Fruit fly (Drosophila melanogaster) whole organism, embryonic: ENCODE measurements around the gene mRpS31.

Experiments
- Aef1 ChIP-seq: fragments of 200-800 bp; sonication (Bioruptor generic); IDR thresholded peaks from 3 replicates; pipeline ENCODE4 v1.3.6; 2022; ENCODE audit warnings: missing biosample characterization, missing genetic modification characterization
- CG10147 ChIP-seq: fragments of 200-800 bp; sonication (Bioruptor generic); optimal IDR thresholded peaks from 2 replicates; lab custom pipeline; 2019; ENCODE audit warnings: missing biosample characterization, mild to moderate bottlenecking, missing genetic modification characterization, moderate library complexity
- CG11560 ChIP-seq: fragments of 200-800 bp; sonication (Bioruptor generic); IDR thresholded peaks from 3 replicates; pipeline ENCODE4 v1.3.6; 2022; ENCODE audit warnings: missing biosample characterization, missing genetic modification characterization
- CG12071 ChIP-seq: fragments of 200-800 bp; sonication (Bioruptor generic); optimal IDR thresholded peaks from 3 replicates; lab custom pipeline; 2018; ENCODE audit warnings: missing biosample characterization, mild to moderate bottlenecking, missing genetic modification characterization
- CG12219 ChIP-seq: fragments of 200-800 bp; sonication (Bioruptor generic); optimal IDR thresholded peaks from 3 replicates; lab custom pipeline; 2018; ENCODE audit warnings: missing biosample characterization, mild to moderate bottlenecking, missing genetic modification characterization
- CG1233 ChIP-seq: fragments of 200-800 bp; sonication (Bioruptor generic); optimal IDR thresholded peaks from 4 replicates; lab custom pipeline; 2018; ENCODE audit warnings: missing biosample characterization, mild to moderate bottlenecking, missing genetic modification characterization
- CG12659 ChIP-seq: fragments of 200-800 bp; sonication (Bioruptor generic); optimal IDR thresholded peaks from 3 replicates; lab custom pipeline; 2017; ENCODE audit warnings: mild to moderate bottlenecking, missing biosample characterization, missing genetic modification reagents, missing genetic modification characterization
- CG15073 ChIP-seq: fragments of 200-800 bp; sonication (Bioruptor generic); optimal IDR thresholded peaks from 2 replicates; lab custom pipeline; 2016; ENCODE audit warnings: missing biosample characterization, missing genetic modification characterization
- CG17912 ChIP-seq: fragments of 200-800 bp; sonication (Bioruptor generic); optimal IDR thresholded peaks from 2 replicates; lab custom pipeline; 2018; ENCODE audit warnings: missing biosample characterization, mild to moderate bottlenecking, missing genetic modification characterization
- CG32532 ChIP-seq: fragments of 200-800 bp; sonication (Bioruptor generic); IDR thresholded peaks from 2 replicates; pipeline ENCODE4 v1.3.6; 2022; ENCODE audit warnings: missing biosample characterization, missing genetic modification characterization
- CG32767 ChIP-seq: fragments of 200-800 bp; sonication (Bioruptor generic); IDR thresholded peaks from 2 replicates; pipeline ENCODE4 v1.3.6; 2022; ENCODE audit warnings: missing biosample characterization, missing genetic modification characterization
- CG3281 ChIP-seq: fragments of 200-800 bp; sonication (Bioruptor generic); optimal IDR thresholded peaks from 3 replicates; lab custom pipeline; 2017; ENCODE audit warnings: missing biosample characterization, mild to moderate bottlenecking, missing genetic modification characterization
- CG3838 ChIP-seq: fragments of 200-800 bp; sonication (Bioruptor generic); optimal IDR thresholded peaks from 3 replicates; lab custom pipeline; 2016; ENCODE audit warnings: missing biosample characterization, missing genetic modification characterization
- CG6791 ChIP-seq: fragments of 200-800 bp; sonication (Bioruptor generic); IDR thresholded peaks from 3 replicates; pipeline ENCODE4 v1.3.6; 2022; ENCODE audit warnings: missing biosample characterization, missing genetic modification characterization; ENCODE audit not compliant: partially characterized antibody
- CG8281 ChIP-seq: fragments of 200-800 bp; sonication (Bioruptor generic); optimal IDR thresholded peaks from 2 replicates; lab custom pipeline; 2018; ENCODE audit warnings: missing biosample characterization, mild to moderate bottlenecking, missing genetic modification characterization, moderate library complexity
- CG8478 ChIP-seq: fragments of >200 bp; optimal IDR thresholded peaks from 2 replicates; lab custom pipeline; 2018
- CG9437 ChIP-seq: fragments of 200-800 bp; sonication (Bioruptor generic); optimal IDR thresholded peaks from 2 replicates; lab custom pipeline; 2018; ENCODE audit warnings: missing biosample characterization, mild to moderate bottlenecking, missing genetic modification characterization
- CG9876 ChIP-seq: fragments of 200-800 bp; sonication (Bioruptor generic); optimal IDR thresholded peaks from 2 replicates; lab custom pipeline; 2016; ENCODE audit warnings: missing biosample characterization, missing genetic modification characterization
- Camta ChIP-seq: fragments of 200-800 bp; sonication (Bioruptor generic); optimal IDR thresholded peaks from 2 replicates; lab custom pipeline; 2016; ENCODE audit warnings: missing biosample characterization, missing genetic modification characterization
- Dll ChIP-seq: fragments of 200-800 bp; sonication (Bioruptor generic); IDR thresholded peaks from 4 replicates; pipeline ENCODE4 v1.3.6; 2022; ENCODE audit warnings: missing biosample characterization, missing genetic modification characterization; ENCODE audit not compliant: partially characterized antibody
- Eip74EF ChIP-seq, 2 experiments: fragments of 200-800 bp in 1 of 2; fragments of >200 bp in 1 of 2; sonication (Bioruptor generic) in 1 of 2; optimal IDR thresholded peaks; 2 replicates each; lab custom pipeline; 2017 to 2019; ENCODE audit warnings: missing biosample characterization in 2 of 2, missing genetic modification characterization in 2 of 2, mild to moderate bottlenecking in 1 of 2, moderate library complexity in 1 of 2
- Gug ChIP-seq: fragments of 200-800 bp; sonication (Bioruptor generic); IDR thresholded peaks from 4 replicates; pipeline ENCODE4 v1.3.6; 2022; ENCODE audit warnings: missing biosample characterization, missing genetic modification characterization
- HLH54F ChIP-seq: fragments of 200-800 bp; sonication (Bioruptor generic); optimal IDR thresholded peaks from 3 replicates; lab custom pipeline; 2016; ENCODE audit warnings: missing biosample characterization, missing genetic modification characterization
- Hey ChIP-seq: fragments of 200-800 bp; sonication (Bioruptor generic); optimal IDR thresholded peaks from 3 replicates; lab custom pipeline; 2018; ENCODE audit warnings: missing biosample characterization, mild to moderate bottlenecking, missing genetic modification characterization
- Hr3 ChIP-seq: fragments of 200-800 bp; sonication (Bioruptor generic); optimal IDR thresholded peaks from 3 replicates; lab custom pipeline; 2016; ENCODE audit warnings: missing biosample characterization, missing genetic modification characterization
- Meics ChIP-seq: fragments of 200-800 bp; sonication (Bioruptor generic); optimal IDR thresholded peaks from 2 replicates; lab custom pipeline; 2017; ENCODE audit warnings: missing biosample characterization, mild to moderate bottlenecking, missing genetic modification characterization
- Sox102F ChIP-seq: fragments of 200-800 bp; sonication (Bioruptor generic); optimal IDR thresholded peaks from 2 replicates; lab custom pipeline; 2018; ENCODE audit warnings: missing biosample characterization, mild to moderate bottlenecking, missing genetic modification characterization, moderate library complexity
- Ssrp ChIP-seq: fragments of 200-800 bp; sonication (Bioruptor generic); optimal IDR thresholded peaks from 2 replicates; lab custom pipeline; 2018; ENCODE audit warnings: missing biosample characterization, mild to moderate bottlenecking, missing genetic modification characterization, moderate library complexity
- Stat92E ChIP-seq, 3 experiments: fragments of >200 bp in 2 of 3; fragments of 200-800 bp in 1 of 3; sonication (Bioruptor generic) in 1 of 3; optimal IDR thresholded peaks; 2 replicates each; lab custom pipeline; 2017 to 2019; ENCODE audit warnings: missing biosample characterization in 3 of 3, missing genetic modification characterization in 3 of 3, mild to moderate bottlenecking in 1 of 3, moderate library complexity in 1 of 3
- abd-A ChIP-seq: fragments of 200-800 bp; sonication (Bioruptor generic); optimal IDR thresholded peaks from 3 replicates; lab custom pipeline; 2019; ENCODE audit warnings: missing biosample characterization, mild to moderate bottlenecking, missing genetic modification characterization, moderate library complexity
- ash1 ChIP-seq: fragments of 200-800 bp; sonication (Bioruptor generic); optimal IDR thresholded peaks from 2 replicates; lab custom pipeline; 2018; ENCODE audit warnings: missing biosample characterization, mild to moderate bottlenecking, missing genetic modification characterization
- bbx ChIP-seq: fragments of 200-800 bp; sonication (Bioruptor generic); IDR thresholded peaks from 2 replicates; pipeline ENCODE4 v1.3.6; 2022; ENCODE audit warnings: missing biosample characterization, missing genetic modification characterization; ENCODE audit not compliant: partially characterized antibody
- cato ChIP-seq: fragments of 200-800 bp; sonication (Bioruptor generic); optimal IDR thresholded peaks from 2 replicates; lab custom pipeline; 2016; ENCODE audit warnings: missing biosample characterization, missing genetic modification characterization, borderline replicate concordance
- corto ChIP-seq: fragments of 200-800 bp; sonication (Bioruptor generic); optimal IDR thresholded peaks from 2 replicates; lab custom pipeline; 2016; ENCODE audit warnings: missing biosample characterization, mild to moderate bottlenecking, missing genetic modification characterization, moderate library complexity
- dan ChIP-seq: fragments of 200-800 bp; sonication (Bioruptor generic); IDR thresholded peaks from 2 replicates; pipeline ENCODE4 v1.3.6; 2022; ENCODE audit warnings: missing biosample characterization, missing genetic modification characterization
- dpn ChIP-seq, 2 experiments: fragments of 200-800 bp; sonication (Bioruptor generic); optimal IDR thresholded peaks; 3 replicates each; lab custom pipeline; 2016; ENCODE audit warnings: missing biosample characterization in 2 of 2, missing genetic modification characterization in 2 of 2
- emc ChIP-seq: fragments of 200-800 bp; sonication (Bioruptor generic); optimal IDR thresholded peaks from 2 replicates; lab custom pipeline; 2016; ENCODE audit warnings: missing biosample characterization, missing genetic modification characterization
- esg ChIP-seq: fragments of 200-800 bp; sonication (Bioruptor generic); conservative IDR thresholded peaks from 2 replicates; pipeline ENCODE4 v1.3.6; 2022; ENCODE audit warnings: missing biosample characterization, missing genetic modification characterization
- ftz-f1 ChIP-seq: fragments of 200-800 bp; sonication (Bioruptor generic); optimal IDR thresholded peaks from 2 replicates; lab custom pipeline; 2016; ENCODE audit warnings: missing biosample characterization, missing genetic modification characterization
- gsb ChIP-seq: fragments of 200-800 bp; sonication (Bioruptor generic); IDR thresholded peaks from 2 replicates; pipeline ENCODE4 v1.3.6; 2022; ENCODE audit warnings: missing biosample characterization, missing genetic modification characterization
- lola ChIP-seq, 3 experiments: fragments of >200 bp in 2 of 3; fragments of 200-800 bp in 1 of 3; sonication (Bioruptor generic) in 1 of 3; optimal IDR thresholded peaks; 2 replicates each; lab custom pipeline; 2017 to 2019; ENCODE audit warnings: missing biosample characterization in 3 of 3, missing genetic modification characterization in 3 of 3, mild to moderate bottlenecking in 1 of 3, moderate library complexity in 1 of 3
- mld ChIP-seq: fragments of 200-800 bp; sonication (Bioruptor generic); IDR thresholded peaks from 3 replicates; pipeline ENCODE4 v1.3.6; 2022; ENCODE audit warnings: missing biosample characterization, missing genetic modification characterization; ENCODE audit not compliant: partially characterized antibody
- otp ChIP-seq: fragments of 200-800 bp; sonication (Bioruptor generic); IDR thresholded peaks from 3 replicates; pipeline ENCODE4, ENCODE4 v1.3.6; 2022; ENCODE audit warnings: missing biosample characterization, missing genetic modification characterization
- psq ChIP-seq: fragments of 200-800 bp; sonication (Bioruptor generic); optimal IDR thresholded peaks from 2 replicates; lab custom pipeline; 2017; ENCODE audit warnings: missing biosample characterization, missing genetic modification characterization
- sr ChIP-seq: fragments of 200-800 bp; sonication (Bioruptor generic); IDR thresholded peaks from 3 replicates; pipeline ENCODE4 v1.3.6; 2022; ENCODE audit warnings: missing biosample characterization, missing genetic modification characterization
- tin ChIP-seq: fragments of 200-800 bp; sonication (Bioruptor generic); optimal IDR thresholded peaks from 3 replicates; lab custom pipeline; 2016; ENCODE audit warnings: missing biosample characterization, missing genetic modification characterization
- tio ChIP-seq: fragments of 200-800 bp; sonication (Bioruptor generic); optimal IDR thresholded peaks from 2 replicates; lab custom pipeline; 2017; ENCODE audit warnings: missing biosample characterization, missing genetic modification characterization, inconsistent platforms
- tll ChIP-seq, 2 experiments: fragments of 200-800 bp in 1 of 2; fragments of >200 bp in 1 of 2; sonication (Bioruptor generic) in 1 of 2; optimal IDR thresholded peaks; 2 replicates each; lab custom pipeline; 2017 to 2019; ENCODE audit warnings: missing biosample characterization in 2 of 2, missing genetic modification characterization in 2 of 2, mild to moderate bottlenecking in 1 of 2, moderate library complexity in 1 of 2
- vnd ChIP-seq: fragments of 200-800 bp; sonication (Bioruptor generic); IDR thresholded peaks from 3 replicates; pipeline ENCODE4 v1.3.6; 2022; ENCODE audit warnings: missing biosample characterization, missing genetic modification characterization; ENCODE audit not compliant: partially characterized antibody

mRpS31 gene

dm6 chr3L:16021064-16021683, 16.2 kb downstream of the mRpS31 start (continued):
- TF ChIP-seq Ssrp (tag; lab: Kevin White, UChicago) (peak; percentile 44), Sox102F (GFP tag; lab: Kevin White, UChicago) (peak; percentile 59), tll (GFP tag; optimal IDR thresholded peaks at IDR 0.05; lab: Kevin White, UChicago) (peak in 1 of 2 experiments; percentile 31), Hr3 (peak; percentile 21), sr (GFP tag; lab: Robert Waterston, UW) (no peak), CG10147 (GFP tag; lab: Kevin White, UChicago) (no peak), esg (peak; percentile 29; the same call in 1 of the 2 replicates), vnd (GFP tag; lab: Robert Waterston, UW) (no peak), otp (GFP tag; lab: Robert Waterston, UW) (peak; percentile 36; the same call in 1 of the 3 replicates), CG12219 (GFP tag; lab: Kevin White, UChicago) (peak; percentile 39), tio (peak; percentile 50), CG1233 (peak; percentile 47), corto (no peak), psq (GFP tag; lab: Kevin White, UChicago) (no peak), Camta (peak; percentile 46), CG3281 (GFP tag; lab: Kevin White, UChicago) (no peak), CG3838 (no peak), emc (GFP tag; lab: Kevin White, UChicago) (no peak), CG12071 (no peak), CG9437 (GFP tag; lab: Kevin White, UChicago) (no peak), CG11560 (no peak), lola (GFP tag; optimal IDR thresholded peaks at IDR 0.05; lab: Kevin White, UChicago) (peak in 1 of 3 experiments; percentile 80), Dll (GFP tag; lab: Robert Waterston, UW) (no peak), Stat92E (GFP tag; optimal IDR thresholded peaks at IDR 0.05; lab: Kevin White, UChicago) (no peak), gsb (GFP tag; lab: Robert Waterston, UW) (no peak), ash1 (GFP tag; lab: Kevin White, UChicago) (no peak), dpn (GFP tag; optimal IDR thresholded peaks at IDR 0.05; lab: Kevin White, UChicago) (peak; percentile 26 to 32), cato (GFP tag; lab: Kevin White, UChicago) (no peak), bbx (GFP tag; lab: Robert Waterston, UW) (no peak), CG12659 (GFP tag; lab: Kevin White, UChicago) (no peak), Aef1 (GFP tag; lab: Robert Waterston, UW) (no peak), ftz-f1 (GFP tag; lab: Kevin White, UChicago) (no peak), abd-A (no peak), CG32532 (GFP tag; lab: Robert Waterston, UW) (no peak), dan (GFP tag; lab: Robert Waterston, UW) (peak; percentile 55; the same call in 1 of the 2 replicates), tin (peak; percentile 58), Hey (tag; lab: Kevin White, UChicago) (no peak), CG8478 (no peak), CG32767 (GFP tag; lab: Robert Waterston, UW) (no peak), CG17912 (GFP tag; lab: Kevin White, UChicago) (no peak), CG15073 (GFP tag; lab: Kevin White, UChicago) (peak; percentile 41), HLH54F (GFP tag; lab: Kevin White, UChicago) (peak; percentile 14), mld (GFP tag; lab: Robert Waterston, UW) (no peak), Gug (GFP tag; lab: Robert Waterston, UW) (no peak), CG9876 (GFP tag; lab: Kevin White, UChicago) (peak; percentile 3), Eip74EF (GFP tag; optimal IDR thresholded peaks at IDR 0.05; lab: Kevin White, UChicago) (no peak), Meics (GFP tag; lab: Kevin White, UChicago) (no peak), CG8281 (tag; lab: Kevin White, UChicago) (no peak), CG6791 (GFP tag; lab: Robert Waterston, UW) (no peak)
